Fruit fly (Drosophila melanogaster): ENCODE data around the gene ChAT.

The ChAT gene

dm6 chr3R:18658945-18659642 is 46.2 kb upstream of the ChAT start, which contains the start of the genes CG31224 and CstF64 (continued):
- TF ChIP-seq Dref (GFP tag; IDR thresholded peaks at IDR 0.05): peak; percentile 40
- no peak for TF ChIP-seq lov (optimal IDR thresholded peaks at IDR 0.05)
- TF ChIP-seq lov (GFP tag; IDR thresholded peaks at IDR 0.05): peak; percentile 50; the same call in 1 of the 3 replicates
- TF ChIP-seq C15 (GFP tag; IDR thresholded peaks at IDR 0.05): peak; percentile 43; the same call in 1 of the 3 replicates
- peak; percentile 92 for TF ChIP-seq Hsf (GFP tag; optimal IDR thresholded peaks at IDR 0.05)
- TF ChIP-seq CG13123 (GFP tag; optimal IDR thresholded peaks at IDR 0.05): peak; percentile 72
- peak; percentile 95 for TF ChIP-seq Sry-β (GFP tag; optimal IDR thresholded peaks at IDR 0.05)
- peak in 1 of 2 experiments; percentile 82 for TF ChIP-seq bsh (GFP tag; optimal IDR thresholded peaks at IDR 0.05)
- TF ChIP-seq ro (GFP tag; IDR thresholded peaks at IDR 0.05): peak; percentile 68
- no peak for TF ChIP-seq sim (GFP tag; IDR thresholded peaks at IDR 0.05)
- peak; percentile 47; the same call in 2 of the 3 replicates for TF ChIP-seq CG7357 (GFP tag; IDR thresholded peaks at IDR 0.05)
- TF ChIP-seq tna (GFP tag; IDR thresholded peaks at IDR 0.05; ENCODE audit: partially characterized antibody): 0 out of 2 replicates have a peak, but pooled peaks have one; percentile 33
- peak; percentile 71 for TF ChIP-seq kay (GFP tag; optimal IDR thresholded peaks at IDR 0.05)
- peak; percentile 89 for TF ChIP-seq jumu (GFP tag; optimal IDR thresholded peaks at IDR 0.05)
- peak; percentile 84 for TF ChIP-seq CG4282 (GFP tag; optimal IDR thresholded peaks at IDR 0.05)
- no peak for TF ChIP-seq CG18011 (GFP tag; optimal IDR thresholded peaks at IDR 0.05)
- TF ChIP-seq CG7987 (GFP tag; optimal IDR thresholded peaks at IDR 0.05): peak; percentile 55
- TF ChIP-seq CG14965 (GFP tag; optimal IDR thresholded peaks at IDR 0.05; ENCODE audit: borderline replicate concordance): peak; percentile 52
- peak; percentile 99 for TF ChIP-seq Ets65A (GFP tag)
- peak; percentile 79; the same call in 1 of the 3 replicates for TF ChIP-seq CG34422 (GFP tag; IDR thresholded peaks at IDR 0.05)
- TF ChIP-seq CG6791 (GFP tag; IDR thresholded peaks at IDR 0.05; ENCODE audit: partially characterized antibody): no peak
- peak; percentile 73 for TF ChIP-seq CG7372 (GFP tag; IDR thresholded peaks at IDR 0.05)
- no peak for TF ChIP-seq gsb (GFP tag; IDR thresholded peaks at IDR 0.05)
- TF ChIP-seq bowl (GFP tag; IDR thresholded peaks at IDR 0.05): no peak
- TF ChIP-seq z (GFP tag; IDR thresholded peaks at IDR 0.05): no peak
- TF ChIP-seq CG10209 (GFP tag; optimal IDR thresholded peaks at IDR 0.05): no peak
- TF ChIP-seq Fer1 (GFP tag; optimal IDR thresholded peaks at IDR 0.05): peak; percentile 84
- peak in 1 of 2 experiments; percentile 55 for TF ChIP-seq Trl (optimal IDR thresholded peaks at IDR 0.05)
- peak; percentile 88 for TF ChIP-seq Trl (GFP tag; optimal IDR thresholded peaks at IDR 0.05)
- peak; percentile 80 for TF ChIP-seq CG18764 (GFP tag; optimal IDR thresholded peaks at IDR 0.05)
- peak; percentile 82 for TF ChIP-seq gcm (GFP tag; optimal IDR thresholded peaks at IDR 0.05)
- peak; percentile 80 for TF ChIP-seq Dad (GFP tag; optimal IDR thresholded peaks at IDR 0.05)
- TF ChIP-seq stwl (tag; optimal IDR thresholded peaks at IDR 0.05): peak; percentile 68
- peak; percentile 65 for TF ChIP-seq maf-S (GFP tag; optimal IDR thresholded peaks at IDR 0.05)
- TF ChIP-seq gce (GFP tag; IDR thresholded peaks at IDR 0.05): 0 out of 3 replicates have a peak, but pooled peaks have one; percentile 49
- no peak for TF ChIP-seq CG4360 (GFP tag; IDR thresholded peaks at IDR 0.05)
- peak; percentile 76 for TF ChIP-seq eyg (GFP tag; optimal IDR thresholded peaks at IDR 0.05)
- TF ChIP-seq Bteb2 (GFP tag; optimal IDR thresholded peaks at IDR 0.05): peak; percentile 88
- peak; percentile 81 for TF ChIP-seq CG18619 (GFP tag; optimal IDR thresholded peaks at IDR 0.05)
- TF ChIP-seq kni (GFP tag; optimal IDR thresholded peaks at IDR 0.05): peak; percentile 54
- peak; percentile 73 for TF ChIP-seq Blimp-1 (GFP tag; optimal IDR thresholded peaks at IDR 0.05)
- TF ChIP-seq Atf3 (GFP tag; optimal IDR thresholded peaks at IDR 0.05): peak; percentile 82
- TF ChIP-seq tup (GFP tag; optimal IDR thresholded peaks at IDR 0.05): peak; percentile 71
- peak; percentile 65 for TF ChIP-seq CG11695 (GFP tag; IDR thresholded peaks at IDR 0.05)
- TF ChIP-seq CG11723 (GFP tag; optimal IDR thresholded peaks at IDR 0.05): peak; percentile 82
- peak; percentile 83 for TF ChIP-seq CG17328 (GFP tag; IDR thresholded peaks at IDR 0.05)
- peak in 1 of 2 experiments; percentile 89 for TF ChIP-seq Hr51 (GFP tag; optimal IDR thresholded peaks at IDR 0.05)
- TF ChIP-seq Stat92E (GFP tag; optimal IDR thresholded peaks at IDR 0.05): peak in 1 of 3 experiments; percentile 73
- peak; percentile 78 for TF ChIP-seq trem (tag; optimal IDR thresholded peaks at IDR 0.05)

Measured in whole organism, embryonic.